Fruit fly (Drosophila melanogaster) whole organism, prepupa: ENCODE data around the gene Tsp97E.

ENCODE experiments used
- CG10631 ChIP-seq: fragments of 200-800 bp; sonication (Bioruptor generic); optimal IDR thresholded peaks from 2 replicates; lab custom pipeline; 2016; ENCODE audit warnings: missing biosample characterization, missing genetic modification characterization
- CG10669 ChIP-seq: fragments of 200-800 bp; sonication (Bioruptor generic); optimal IDR thresholded peaks from 3 replicates; lab custom pipeline; 2018; ENCODE audit warnings: missing biosample characterization, mild to moderate bottlenecking, missing genetic modification characterization, moderate library complexity
- CG11294 ChIP-seq: fragments of 200-800 bp; sonication (Bioruptor generic); IDR thresholded peaks from 2 replicates; pipeline ENCODE4 v1.3.6; 2022; ENCODE audit warnings: missing biosample characterization, missing genetic modification characterization
- CG15336 ChIP-seq: fragments of 200-800 bp; sonication (Bioruptor generic); IDR thresholded peaks from 2 replicates; pipeline ENCODE4 v1.3.6; 2022; ENCODE audit warnings: missing biosample characterization, missing genetic modification characterization
- CG1621 ChIP-seq: fragments of 200-800 bp; sonication (Bioruptor generic); optimal IDR thresholded peaks from 3 replicates; lab custom pipeline; 2018; ENCODE audit warnings: missing biosample characterization, mild to moderate bottlenecking, missing genetic modification characterization
- CG31627 ChIP-seq: fragments of 200-800 bp; sonication (Bioruptor generic); optimal IDR thresholded peaks from 3 replicates; lab custom pipeline; 2016; ENCODE audit warnings: missing biosample characterization, missing genetic modification characterization
- CG32006 ChIP-seq: fragments of 200-800 bp; sonication (Bioruptor generic); optimal IDR thresholded peaks from 3 replicates; lab custom pipeline; 2017; ENCODE audit warnings: missing biosample characterization, mild to moderate bottlenecking, missing genetic modification characterization
- CG3919 ChIP-seq: fragments of 200-800 bp; sonication (Bioruptor generic); optimal IDR thresholded peaks from 3 replicates; lab custom pipeline; 2016; ENCODE audit warnings: missing biosample characterization, missing genetic modification characterization
- CG6163 ChIP-seq: fragments of 200-800 bp; sonication (Bioruptor generic); IDR thresholded peaks from 3 replicates; pipeline ENCODE4 v1.3.6; 2022; ENCODE audit warnings: missing biosample characterization, missing genetic modification characterization
- CG6276 ChIP-seq: fragments of 200-800 bp; sonication (Bioruptor generic); optimal IDR thresholded peaks from 2 replicates; lab custom pipeline; 2017; ENCODE audit warnings: missing biosample characterization, mild to moderate bottlenecking, missing genetic modification characterization
- CG6792 ChIP-seq: fragments of 200-800 bp; sonication (Bioruptor generic); optimal IDR thresholded peaks from 3 replicates; lab custom pipeline; 2016; ENCODE audit warnings: missing biosample characterization, missing genetic modification characterization
- CG6808 ChIP-seq: fragments of 200-800 bp; sonication (Bioruptor generic); optimal IDR thresholded peaks from 3 replicates; lab custom pipeline; 2017; ENCODE audit warnings: missing biosample characterization, missing genetic modification characterization, mild to moderate bottlenecking, moderate library complexity, missing genetic modification reagents
- CG6854 ChIP-seq: fragments of 200-800 bp; sonication (Bioruptor generic); optimal IDR thresholded peaks from 2 replicates; lab custom pipeline; 2017; ENCODE audit warnings: missing biosample characterization, mild to moderate bottlenecking, missing genetic modification characterization
- CG8632 ChIP-seq: fragments of 200-800 bp; sonication (Bioruptor generic); optimal IDR thresholded peaks from 3 replicates; lab custom pipeline; 2016; ENCODE audit warnings: missing biosample characterization, missing genetic modification characterization
- Eip75B ChIP-seq: fragments of 200-800 bp; sonication (Bioruptor generic); optimal IDR thresholded peaks from 3 replicates; lab custom pipeline; 2016; ENCODE audit warnings: missing biosample characterization, missing genetic modification characterization
- Eip93F ChIP-seq: fragments of 200-800 bp; sonication (Bioruptor generic); optimal IDR thresholded peaks from 2 replicates; lab custom pipeline; 2016; ENCODE audit warnings: missing biosample characterization, mild to moderate bottlenecking, missing genetic modification characterization
- Ets21C ChIP-seq: fragments of 200-800 bp; sonication (Bioruptor generic); optimal IDR thresholded peaks from 3 replicates; lab custom pipeline; 2016; ENCODE audit warnings: missing biosample characterization, missing genetic modification characterization
- Ets96B ChIP-seq: fragments of 200-800 bp; optimal IDR thresholded peaks from 2 replicates; lab custom pipeline; 2019; ENCODE audit warnings: missing biosample characterization, mild to moderate bottlenecking, missing genetic modification characterization, moderate library complexity
- Hr39 ChIP-seq: fragments of 200-800 bp; sonication (Bioruptor generic); optimal IDR thresholded peaks from 2 replicates; lab custom pipeline; 2016; ENCODE audit warnings: missing biosample characterization, missing genetic modification characterization
- Lpt ChIP-seq: fragments of 200-800 bp; sonication (Bioruptor generic); optimal IDR thresholded peaks from 3 replicates; lab custom pipeline; 2016; ENCODE audit warnings: missing biosample characterization, missing genetic modification characterization
- Met ChIP-seq: fragments of 200-800 bp; sonication (Bioruptor generic); optimal IDR thresholded peaks from 3 replicates; lab custom pipeline; 2016; ENCODE audit warnings: missing biosample characterization, missing genetic modification characterization
- OdsH ChIP-seq: fragments of 200-800 bp; sonication (Bioruptor generic); optimal IDR thresholded peaks from 3 replicates; lab custom pipeline; 2016; ENCODE audit warnings: missing biosample characterization, missing genetic modification characterization
- Smox ChIP-seq: fragments of 200-800 bp; sonication (Bioruptor generic); optimal IDR thresholded peaks from 3 replicates; lab custom pipeline; 2016; ENCODE audit warnings: missing biosample characterization, missing genetic modification characterization
- Sox102F ChIP-seq: fragments of 200-800 bp; sonication (Bioruptor generic); optimal IDR thresholded peaks from 2 replicates; lab custom pipeline; 2016; ENCODE audit warnings: missing biosample characterization, mild to moderate bottlenecking, missing genetic modification characterization
- Sox14 ChIP-seq: fragments of 200-800 bp; sonication (Bioruptor generic); optimal IDR thresholded peaks from 3 replicates; lab custom pipeline; 2016; ENCODE audit warnings: missing biosample characterization, missing genetic modification characterization
- dac ChIP-seq: fragments of 200-800 bp; sonication (Bioruptor generic); optimal IDR thresholded peaks from 2 replicates; lab custom pipeline; 2017; ENCODE audit warnings: missing biosample characterization, mild to moderate bottlenecking, missing genetic modification characterization
- eg ChIP-seq: fragments of 200-800 bp; sonication (Bioruptor generic); IDR thresholded peaks from 3 replicates; pipeline ENCODE4 v1.3.6; 2022; ENCODE audit warnings: missing biosample characterization, missing genetic modification characterization
- esn ChIP-seq: fragments of 200-800 bp; sonication (Bioruptor generic); optimal IDR thresholded peaks from 2 replicates; lab custom pipeline; 2016; ENCODE audit warnings: missing biosample characterization, mild to moderate bottlenecking, missing genetic modification characterization, moderate library complexity
- fd85E ChIP-seq: fragments of 200-800 bp; sonication (Bioruptor generic); optimal IDR thresholded peaks from 3 replicates; lab custom pipeline; 2016; ENCODE audit warnings: missing biosample characterization, missing genetic modification characterization
- fkh ChIP-seq: fragments of 200-800 bp; sonication (Bioruptor generic); optimal IDR thresholded peaks from 3 replicates; lab custom pipeline; 2017; ENCODE audit warnings: missing biosample characterization, mild to moderate bottlenecking, missing genetic modification characterization, moderate library complexity
- lz ChIP-seq: fragments of 200-800 bp; sonication (Bioruptor generic); optimal IDR thresholded peaks from 3 replicates; lab custom pipeline; 2016; ENCODE audit warnings: missing biosample characterization, missing genetic modification characterization
- salr ChIP-seq, 2 experiments: fragments of 200-800 bp; sonication (Bioruptor generic); optimal IDR thresholded peaks; 3 replicates each; lab custom pipeline; 2016 to 2018; ENCODE audit warnings: missing biosample characterization in 2 of 2, missing genetic modification characterization in 2 of 2, mild to moderate bottlenecking in 1 of 2
- ss ChIP-seq, 2 experiments: fragments of 200-800 bp; sonication (Bioruptor generic); optimal IDR thresholded peaks; 2 replicates in 1 of 2; 3 replicates in 1 of 2; lab custom pipeline; 2017 to 2018; ENCODE audit warnings: mild to moderate bottlenecking in 2 of 2, missing biosample characterization in 2 of 2, missing genetic modification characterization in 2 of 2, moderate library complexity in 1 of 2
- svp ChIP-seq: fragments of 200-800 bp; sonication (Bioruptor generic); peaks from one replicate; lab custom pipeline; 2016; ENCODE audit warnings: missing biosample characterization, missing genetic modification characterization
- topi ChIP-seq: fragments of 200-800 bp; sonication (Bioruptor generic); optimal IDR thresholded peaks from 3 replicates; lab custom pipeline; 2016; ENCODE audit warnings: missing biosample characterization, missing genetic modification characterization
- vri ChIP-seq: fragments of 200-800 bp; sonication (Bioruptor generic); optimal IDR thresholded peaks from 3 replicates; lab custom pipeline; 2016; ENCODE audit warnings: missing biosample characterization, mild to moderate bottlenecking, missing genetic modification characterization

Tsp97E gene

DNA sequence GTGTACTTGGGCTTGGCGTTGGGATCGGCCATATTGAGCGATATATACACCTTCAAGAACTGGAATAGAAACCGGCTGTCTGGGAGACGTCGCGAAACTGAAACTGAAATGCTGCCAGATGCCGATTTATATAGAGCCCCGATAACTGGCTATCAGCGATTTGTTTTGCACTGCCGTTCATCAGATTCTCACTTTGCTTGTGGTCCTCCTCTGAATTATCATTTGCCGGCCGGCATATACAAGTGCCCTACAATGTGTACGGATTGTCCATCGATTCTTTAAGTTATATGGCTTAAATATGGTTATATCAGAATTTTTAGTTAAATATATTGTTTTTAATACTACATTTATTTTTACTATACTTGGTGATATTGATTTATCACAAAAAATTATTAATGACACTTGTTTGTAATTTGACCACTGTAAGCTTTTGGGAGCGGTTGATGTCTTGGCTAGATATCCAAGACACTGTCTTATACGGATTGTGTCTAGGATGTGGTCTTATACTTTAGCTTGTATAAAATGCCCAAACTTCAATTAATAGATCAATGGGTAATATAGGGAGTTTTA lies 23.9 kb upstream of the Tsp97E start, which contains the start of gene CG31075 (continued):
- peak; percentile 72 for TF ChIP-seq CG6854 (GFP tag; lab: Kevin White, UChicago)
- TF ChIP-seq CG11294 (GFP tag; lab: Robert Waterston, UW) = peak; percentile 75
- peak; percentile 94 for TF ChIP-seq CG15336
- TF ChIP-seq lz (GFP tag; lab: Kevin White, UChicago) = peak; percentile 92
- peak; percentile 88 for TF ChIP-seq Sox102F
- peak; percentile 74 for TF ChIP-seq CG8632 (GFP tag; lab: Kevin White, UChicago)
- TF ChIP-seq CG10631 = peak; percentile 91
- TF ChIP-seq CG6808 = peak; percentile 86
- TF ChIP-seq topi (GFP tag; lab: Kevin White, UChicago) = peak; percentile 91
- TF ChIP-seq Met = peak; percentile 88
- TF ChIP-seq CG10669 (GFP tag; lab: Kevin White, UChicago) = peak; percentile 89
- TF ChIP-seq Ets96B (tag; lab: Kevin White, UChicago) = peak; percentile 93
- TF ChIP-seq esn (GFP tag; lab: Kevin White, UChicago) = peak; percentile 94
- peak; percentile 86 for TF ChIP-seq OdsH (GFP tag; lab: Kevin White, UChicago)
- TF ChIP-seq CG32006 (GFP tag; lab: Kevin White, UChicago) = peak; percentile 76
- peak; percentile 76 for TF ChIP-seq Ets21C (GFP tag; lab: Kevin White, UChicago)
- TF ChIP-seq fd85E (GFP tag; lab: Kevin White, UChicago) = peak; percentile 74
- peak; percentile 85 for TF ChIP-seq vri (GFP tag; lab: Kevin White, UChicago)
- TF ChIP-seq Eip75B = peak; percentile 87
- peak; percentile 94 for TF ChIP-seq CG3919 (GFP tag; lab: Kevin White, UChicago)
- peak; percentile 68 for TF ChIP-seq Lpt
- TF ChIP-seq dac (GFP tag; lab: Kevin White, UChicago) = peak; percentile 67
- peak; percentile 69 for TF ChIP-seq Hr39 (GFP tag; lab: Kevin White, UChicago)
- TF ChIP-seq CG1621 (tag; lab: Kevin White, UChicago) = peak; percentile 82
- TF ChIP-seq CG6792 (GFP tag; lab: Kevin White, UChicago) = peak; percentile 86
- peak; percentile 91 for TF ChIP-seq Eip93F (GFP tag; lab: Kevin White, UChicago)
- TF ChIP-seq Sox14 (GFP tag; lab: Kevin White, UChicago) = peak; percentile 81
- TF ChIP-seq, all 60 proteins: peak for 57

dm6 chr3R:26987455-26987854 lies 22.8 kb upstream of the Tsp97E start:
- no peak for TF ChIP-seq eg (GFP tag; lab: Robert Waterston, UW)
- no peak for TF ChIP-seq CG6276 (GFP tag; lab: Kevin White, UChicago)
- no peak for TF ChIP-seq topi (GFP tag; lab: Kevin White, UChicago)
- TF ChIP-seq Smox (GFP tag; lab: Kevin White, UChicago) = no peak
- peak; percentile 23 for TF ChIP-seq fkh
- TF ChIP-seq ss (GFP tag; optimal IDR thresholded peaks at IDR 0.05; lab: Kevin White, UChicago) = peak in 1 of 2 experiments; percentile 37
- TF ChIP-seq CG31627 = no peak
- no peak for TF ChIP-seq svp (GFP tag; lab: Kevin White, UChicago)
- TF ChIP-seq dac (GFP tag; lab: Kevin White, UChicago) = no peak
- TF ChIP-seq CG6163 (GFP tag; lab: Robert Waterston, UW) = 0 out of 3 replicates have a peak, but pooled peaks have one; percentile 9

DNA sequence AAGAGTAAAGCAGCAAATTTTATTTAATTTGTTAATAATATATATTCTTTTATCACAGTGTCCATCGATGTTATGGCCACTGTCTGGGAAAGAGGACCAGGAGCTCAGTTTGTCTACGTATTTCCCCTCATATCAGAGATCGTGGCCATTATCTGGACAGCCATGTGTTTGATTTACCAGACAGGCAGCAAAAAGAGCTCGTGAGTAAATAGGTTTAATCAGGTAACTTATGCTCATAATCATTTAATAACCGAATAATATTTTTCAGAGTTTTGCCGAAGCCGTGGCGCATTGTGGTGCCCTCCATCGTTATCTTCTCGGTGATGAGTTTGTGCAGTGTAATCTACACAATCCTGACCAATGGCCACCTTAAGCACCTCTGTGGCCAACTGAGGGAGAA lies 19.8 kb upstream of the Tsp97E start:
- TF ChIP-seq Ets96B (tag; lab: Kevin White, UChicago) = no peak
- peak; percentile 62 for TF ChIP-seq svp (GFP tag; lab: Kevin White, UChicago)
- no peak for TF ChIP-seq CG10669 (GFP tag; lab: Kevin White, UChicago)
- TF ChIP-seq CG1621 (tag; lab: Kevin White, UChicago) = no peak
- TF ChIP-seq esn (GFP tag; lab: Kevin White, UChicago) = no peak
- TF ChIP-seq Ets21C (GFP tag; lab: Kevin White, UChicago) = no peak

DNA sequence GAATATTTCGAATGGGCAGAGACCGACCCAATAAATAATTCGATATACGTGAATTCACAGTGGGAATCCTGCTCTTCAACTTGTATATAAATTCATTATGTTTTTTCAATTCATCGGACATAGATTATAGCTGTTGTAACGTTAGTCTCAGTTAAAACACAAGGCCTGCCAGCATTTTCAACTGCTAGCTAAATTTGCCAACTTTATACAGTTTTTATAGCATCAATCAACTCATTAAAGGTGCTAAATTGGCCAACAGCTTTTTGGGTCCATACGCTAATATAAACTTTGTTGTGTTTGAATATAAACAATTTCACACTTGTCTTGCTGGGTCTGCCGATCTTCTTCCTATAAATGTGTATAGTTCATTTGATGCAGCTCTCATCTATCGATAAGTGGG lies 17.5 kb upstream of the Tsp97E start:
- TF ChIP-seq svp (GFP tag; lab: Kevin White, UChicago) (peak; percentile 44), salr (GFP tag; optimal IDR thresholded peaks at IDR 0.05; lab: Kevin White, UChicago) (no peak)
